Worm (Caenorhabditis elegans): Measurements from ENCODE around the gene pqn-41.

DNA sequence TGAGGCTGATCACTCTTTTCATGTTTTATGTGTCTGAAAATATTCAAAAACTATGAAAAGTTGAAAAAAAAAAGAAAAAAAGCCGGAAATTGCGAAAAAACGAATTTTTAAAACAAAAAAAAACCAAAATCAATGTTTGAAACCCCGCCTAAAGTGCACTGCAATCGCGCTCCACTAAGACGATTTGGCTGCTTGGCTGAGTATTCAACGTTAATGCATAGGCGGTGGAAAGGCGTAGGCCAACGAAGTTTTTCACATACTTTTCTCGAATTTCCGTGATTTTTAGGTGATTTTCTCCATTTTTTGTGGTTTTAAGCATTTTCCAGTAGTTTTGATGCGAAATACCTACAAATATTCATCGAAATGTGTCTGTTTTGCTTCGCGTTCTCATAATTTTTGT is 44.5 kb downstream of the pqn-41 start, which contains the start of the genes polh-1 and rps-22:
- TF ChIP-seq mdl-1 (tag; optimal IDR thresholded peaks at IDR 0.05) (no peak), nhr-11 (tag; optimal IDR thresholded peaks at IDR 0.05) (no peak), blmp-1 (tag; optimal IDR thresholded peaks at IDR 0.05; ENCODE audit: insufficient read depth) (peak; percentile 64), nhr-10 (tag; optimal IDR thresholded peaks at IDR 0.05) (no peak), unc-62 (GFP tag; optimal IDR thresholded peaks at IDR 0.05) (no peak), skn-1 (tag; optimal IDR thresholded peaks at IDR 0.05) (no peak), nhr-12 (tag; optimal IDR thresholded peaks at IDR 0.05) (no peak), unc-39 (tag; optimal IDR thresholded peaks at IDR 0.05) (no peak), gmeb-1 (tag; optimal IDR thresholded peaks at IDR 0.05) (peak; percentile 98), ztf-11 (tag; optimal IDR thresholded peaks at IDR 0.05) (no peak), ZK546.5 (tag; optimal IDR thresholded peaks at IDR 0.05) (peak; percentile 57), nhr-237 (tag; optimal IDR thresholded peaks at IDR 0.05) (peak; percentile 42), ama-1 (optimal IDR thresholded peaks at IDR 0.05) (peak; percentile 72)

All from whole organism, L2 larva.